Worm (Caenorhabditis elegans) whole organism, late embryonic: ENCODE results near the gene T20B3.1.

Source experiments
- C38D4.7 ChIP-seq: fragments of 200-800 bp; sonication (Bioruptor generic); optimal IDR thresholded peaks from 2 replicates; lab custom pipeline; 2018; ENCODE audit warnings: mild to moderate bottlenecking, missing genetic modification characterization, moderate library complexity, missing compliant biosample characterization
- ceh-19 ChIP-seq: fragments of 200-800 bp; sonication (Bioruptor generic); optimal IDR thresholded peaks from 2 replicates; lab custom pipeline; 2018; ENCODE audit warnings: mild to moderate bottlenecking, missing genetic modification characterization, missing compliant biosample characterization
- dve-1 ChIP-seq: sonication (generic microtip); optimal IDR thresholded peaks from 2 replicates; lab custom pipeline; 2017; ENCODE audit warnings: antibody characterized with exemption, mild to moderate bottlenecking, missing genetic modification characterization, missing compliant biosample characterization
- elt-4 ChIP-seq: sonication (generic microtip); optimal IDR thresholded peaks from 2 replicates; lab custom pipeline; 2016; ENCODE audit warnings: missing genetic modification characterization, missing compliant biosample characterization
- unc-55 ChIP-seq: sonication (generic microtip); optimal IDR thresholded peaks from 2 replicates; lab custom pipeline; 2017; ENCODE audit warnings: missing biosample characterization, missing genetic modification reagents, missing genetic modification characterization

ce11 chrV:16781974-16782373 lies 33.4 kb upstream of the T20B3.1 start:
- TF ChIP-seq ceh-19 (GFP tag; lab: Kevin White, UChicago), result no peak
- no peak for TF ChIP-seq C38D4.7 (GFP tag; lab: Kevin White, UChicago)
- TF ChIP-seq dve-1 (tag; lab: Kevin White, UChicago), result no peak
- no peak for TF ChIP-seq unc-55 (GFP tag; lab: Kevin White, UChicago)
- TF ChIP-seq elt-4 (tag; lab: Kevin White, UChicago), result no peak
